Fruit fly (Drosophila melanogaster) whole organism, embryonic: ENCODE results near the gene ZnT77C.

Source experiments
- Abd-B ChIP-seq: fragments of 200-800 bp; sonication (Bioruptor generic); optimal IDR thresholded peaks from 2 replicates; lab custom pipeline; 2018; ENCODE audit warnings: missing biosample characterization, mild to moderate bottlenecking, missing genetic modification characterization, moderate library complexity
- Aef1 ChIP-seq: fragments of 200-800 bp; sonication (Bioruptor generic); IDR thresholded peaks from 3 replicates; pipeline ENCODE4 v1.3.6; 2022; ENCODE audit warnings: missing biosample characterization, missing genetic modification characterization
- Atf3 ChIP-seq: fragments of 200-800 bp; sonication (Bioruptor generic); optimal IDR thresholded peaks from 3 replicates; lab custom pipeline; 2016; ENCODE audit warnings: missing biosample characterization, missing genetic modification characterization
- BEAF-32 ChIP-seq: fragments of 200-800 bp; sonication (Bioruptor generic); optimal IDR thresholded peaks from 3 replicates; lab custom pipeline; 2017; ENCODE audit warnings: missing biosample characterization, missing genetic modification characterization, mild to moderate bottlenecking, moderate library complexity, missing genetic modification reagents
- CG10267 ChIP-seq: fragments of 200-800 bp; sonication (Bioruptor generic); optimal IDR thresholded peaks from 2 replicates; lab custom pipeline; 2018; ENCODE audit warnings: missing biosample characterization, mild to moderate bottlenecking, missing genetic modification characterization, moderate library complexity
- CG10321 ChIP-seq: fragments of 200-800 bp; sonication (Bioruptor generic); IDR thresholded peaks from 2 replicates; pipeline ENCODE4 v1.3.6; 2022; ENCODE audit warnings: missing biosample characterization, missing genetic modification characterization
- CG10431 ChIP-seq: fragments of 200-800 bp; sonication (Bioruptor generic); optimal IDR thresholded peaks from 3 replicates; lab custom pipeline; 2018; ENCODE audit warnings: missing biosample characterization, mild to moderate bottlenecking, missing genetic modification characterization
- CG10543 ChIP-seq: fragments of 200-800 bp; sonication (Bioruptor generic); optimal IDR thresholded peaks from 3 replicates; lab custom pipeline; 2017; ENCODE audit warnings: missing biosample characterization, mild to moderate bottlenecking, missing genetic modification characterization, moderate library complexity
- CG11093 ChIP-seq: fragments of 200-800 bp; sonication (Bioruptor generic); IDR thresholded peaks from 3 replicates; pipeline ENCODE4 v1.3.6; 2022; ENCODE audit warnings: missing biosample characterization, missing genetic modification characterization
- CG12236 ChIP-seq: fragments of 200-800 bp; sonication (Bioruptor generic); optimal IDR thresholded peaks from 2 replicates; lab custom pipeline; 2016; ENCODE audit warnings: missing biosample characterization, missing genetic modification characterization
- CG13296 ChIP-seq: fragments of 200-800 bp; sonication (Bioruptor generic); optimal IDR thresholded peaks from 3 replicates; lab custom pipeline; 2018; ENCODE audit warnings: missing biosample characterization, mild to moderate bottlenecking, missing genetic modification characterization
- CG15269 ChIP-seq: fragments of 200-800 bp; sonication (Bioruptor generic); optimal IDR thresholded peaks from 2 replicates; lab custom pipeline; 2018; ENCODE audit warnings: missing biosample characterization, mild to moderate bottlenecking, missing genetic modification characterization, moderate library complexity
- CG15514 ChIP-seq: fragments of 200-800 bp; sonication (Bioruptor generic); optimal IDR thresholded peaks from 3 replicates; lab custom pipeline; 2017; ENCODE audit warnings: missing biosample characterization, missing genetic modification characterization, mild to moderate bottlenecking, moderate library complexity, missing genetic modification reagents
- CG1647 ChIP-seq: fragments of 200-800 bp; sonication (Bioruptor generic); optimal IDR thresholded peaks from 3 replicates; lab custom pipeline; 2016; ENCODE audit warnings: missing biosample characterization, missing genetic modification characterization
- CG17361 ChIP-seq: fragments of 200-800 bp; sonication (Bioruptor generic); IDR thresholded peaks from 3 replicates; pipeline ENCODE4 v1.3.6; 2022; ENCODE audit warnings: missing biosample characterization, missing genetic modification characterization
- CG17568 ChIP-seq: fragments of 200-800 bp; sonication (Bioruptor generic); optimal IDR thresholded peaks from 2 replicates; lab custom pipeline; 2018; ENCODE audit warnings: missing biosample characterization, mild to moderate bottlenecking, missing genetic modification characterization, moderate library complexity
- CG1792 ChIP-seq: fragments of 200-800 bp; sonication (Bioruptor generic); optimal IDR thresholded peaks from 2 replicates; lab custom pipeline; 2016; ENCODE audit warnings: missing biosample characterization, missing genetic modification characterization
- CG18011 ChIP-seq: fragments of 200-800 bp; sonication (Bioruptor generic); optimal IDR thresholded peaks from 2 replicates; lab custom pipeline; 2017; ENCODE audit warnings: missing biosample characterization, missing genetic modification characterization, mild to moderate bottlenecking, moderate library complexity, missing genotype
- CG2712 ChIP-seq: fragments of 200-800 bp; optimal IDR thresholded peaks from 3 replicates; lab custom pipeline; 2019; ENCODE audit warnings: missing biosample characterization, mild to moderate bottlenecking, missing genetic modification characterization, moderate library complexity
- CG30431 ChIP-seq: fragments of 200-800 bp; sonication (Bioruptor generic); optimal IDR thresholded peaks from 2 replicates; lab custom pipeline; 2017; ENCODE audit warnings: missing biosample characterization, missing genetic modification characterization
- CG33213 ChIP-seq: fragments of 200-800 bp; sonication (Bioruptor generic); optimal IDR thresholded peaks from 3 replicates; lab custom pipeline; 2016; ENCODE audit warnings: missing biosample characterization, missing genetic modification characterization
- CG34376 ChIP-seq: fragments of 200-800 bp; sonication (Bioruptor generic); optimal IDR thresholded peaks from 2 replicates; lab custom pipeline; 2018; ENCODE audit warnings: missing biosample characterization, mild to moderate bottlenecking, missing genetic modification characterization
- CG6791 ChIP-seq: fragments of 200-800 bp; sonication (Bioruptor generic); IDR thresholded peaks from 3 replicates; pipeline ENCODE4 v1.3.6; 2022; ENCODE audit warnings: missing biosample characterization, missing genetic modification characterization; ENCODE audit not compliant: partially characterized antibody
- CG9215 ChIP-seq: fragments of 200-800 bp; sonication (Bioruptor generic); IDR thresholded peaks from 2 replicates; pipeline ENCODE4 v1.3.6; 2022; ENCODE audit warnings: missing biosample characterization, missing genetic modification characterization
- Dek ChIP-seq: fragments of 200-800 bp; sonication (Bioruptor generic); optimal IDR thresholded peaks from 3 replicates; lab custom pipeline; 2019; ENCODE audit warnings: missing biosample characterization, mild to moderate bottlenecking, missing genetic modification characterization, moderate library complexity
- Drgx ChIP-seq: fragments of 200-800 bp; sonication (Bioruptor generic); IDR thresholded peaks from 2 replicates; pipeline ENCODE4 v1.3.6; 2022; ENCODE audit warnings: missing biosample characterization, missing genetic modification characterization
- Elba2 ChIP-seq: fragments of 200-800 bp; sonication (Bioruptor generic); optimal IDR thresholded peaks from 3 replicates; lab custom pipeline; 2016; ENCODE audit warnings: missing biosample characterization, missing genetic modification characterization
- Hmx ChIP-seq: fragments of 200-800 bp; sonication (Bioruptor generic); optimal IDR thresholded peaks from 2 replicates; lab custom pipeline; 2016; ENCODE audit warnings: missing biosample characterization, missing genetic modification characterization
- NFAT ChIP-seq: fragments of 200-800 bp; sonication (Bioruptor generic); IDR thresholded peaks from 2 replicates; pipeline ENCODE4 v1.3.6; 2022; ENCODE audit warnings: missing biosample characterization, missing genetic modification characterization
- Neu2 ChIP-seq: fragments of 200-800 bp; sonication (Bioruptor generic); optimal IDR thresholded peaks from 3 replicates; lab custom pipeline; 2016; ENCODE audit warnings: missing biosample characterization, missing genetic modification characterization, borderline replicate concordance
- Nf-YB ChIP-seq: fragments of 200-800 bp; sonication (Bioruptor generic); optimal IDR thresholded peaks from 3 replicates; lab custom pipeline; 2019; ENCODE audit warnings: missing biosample characterization, mild to moderate bottlenecking, missing genetic modification characterization, moderate library complexity
- Pdp1 ChIP-seq, 2 experiments: fragments of 200-800 bp; sonication (Bioruptor generic); optimal IDR thresholded peaks; 3 replicates each; lab custom pipeline; 2016; ENCODE audit warnings: missing biosample characterization in 2 of 2, missing genetic modification characterization in 2 of 2, mild to moderate bottlenecking in 1 of 2, moderate library complexity in 1 of 2
- Sry-β ChIP-seq: fragments of 200-800 bp; sonication (Bioruptor generic); optimal IDR thresholded peaks from 2 replicates; lab custom pipeline; 2018; ENCODE audit warnings: missing biosample characterization, mild to moderate bottlenecking, missing genetic modification characterization, moderate library complexity
- amos ChIP-seq: fragments of 200-800 bp; sonication (Bioruptor generic); IDR thresholded peaks from 2 replicates; pipeline ENCODE4 v1.3.6; 2022; ENCODE audit warnings: missing biosample characterization, missing genetic modification characterization; ENCODE audit not compliant: partially characterized antibody
- aop ChIP-seq: fragments of 200-800 bp; sonication (Bioruptor generic); IDR thresholded peaks from 2 replicates; pipeline ENCODE4 v1.3.6; 2022; ENCODE audit warnings: missing biosample characterization, missing genetic modification characterization
- ara ChIP-seq: fragments of 200-800 bp; sonication (Bioruptor generic); IDR thresholded peaks from 2 replicates; pipeline ENCODE4 v1.3.6; 2022; ENCODE audit warnings: missing biosample characterization, missing genetic modification characterization
- bowl ChIP-seq: fragments of 200-800 bp; sonication (Bioruptor generic); IDR thresholded peaks from 2 replicates; pipeline ENCODE4 v1.3.6; 2022; ENCODE audit warnings: missing biosample characterization, missing genetic modification characterization
- chm ChIP-seq: fragments of 200-800 bp; sonication (Bioruptor generic); IDR thresholded peaks from 2 replicates; pipeline ENCODE4 v1.3.6; 2022; ENCODE audit warnings: missing biosample characterization, missing genetic modification characterization
- dmrt11E ChIP-seq: fragments of 200-800 bp; sonication (Bioruptor generic); optimal IDR thresholded peaks from 3 replicates; lab custom pipeline; 2018; ENCODE audit warnings: missing biosample characterization, mild to moderate bottlenecking, missing genetic modification characterization, moderate library complexity
- dmrt99B ChIP-seq: fragments of 200-800 bp; sonication (Bioruptor generic); optimal IDR thresholded peaks from 2 replicates; lab custom pipeline; 2018; ENCODE audit warnings: missing biosample characterization, mild to moderate bottlenecking, missing genetic modification characterization, moderate library complexity
- dpn ChIP-seq, 2 experiments: fragments of 200-800 bp; sonication (Bioruptor generic); optimal IDR thresholded peaks; 3 replicates each; lab custom pipeline; 2016; ENCODE audit warnings: missing biosample characterization in 2 of 2, missing genetic modification characterization in 2 of 2
- hbn ChIP-seq: fragments of 200-800 bp; sonication (Bioruptor generic); IDR thresholded peaks from 2 replicates; pipeline ENCODE4 v1.3.6; 2022; ENCODE audit warnings: missing biosample characterization, missing genetic modification characterization; ENCODE audit not compliant: partially characterized antibody
- lilli ChIP-seq: fragments of 200-800 bp; sonication (Bioruptor generic); optimal IDR thresholded peaks from 3 replicates; lab custom pipeline; 2016; ENCODE audit warnings: missing biosample characterization, missing genetic modification characterization
- maf-S ChIP-seq: fragments of 200-800 bp; sonication (Bioruptor generic); optimal IDR thresholded peaks from 2 replicates; lab custom pipeline; 2016; ENCODE audit warnings: missing biosample characterization, missing genetic modification characterization
- oc ChIP-seq: fragments of 200-800 bp; sonication (Bioruptor generic); optimal IDR thresholded peaks from 2 replicates; lab custom pipeline; 2018; ENCODE audit warnings: missing biosample characterization, mild to moderate bottlenecking, missing genetic modification characterization, moderate library complexity
- peb ChIP-seq: fragments of 200-800 bp; sonication (Bioruptor generic); IDR thresholded peaks from 2 replicates; pipeline ENCODE4 v1.3.6; 2022; ENCODE audit warnings: missing biosample characterization, missing genetic modification characterization
- pfk ChIP-seq: fragments of 200-800 bp; sonication (Bioruptor generic); optimal IDR thresholded peaks from 2 replicates; lab custom pipeline; 2018; ENCODE audit warnings: missing biosample characterization, mild to moderate bottlenecking, missing genetic modification characterization, moderate library complexity
- ranshi ChIP-seq: fragments of 200-800 bp; sonication (Bioruptor generic); IDR thresholded peaks from 2 replicates; pipeline ENCODE4 v1.3.6; 2022; ENCODE audit warnings: missing biosample characterization, missing genetic modification characterization
- wek ChIP-seq: fragments of 200-800 bp; sonication (Bioruptor generic); optimal IDR thresholded peaks from 3 replicates; lab custom pipeline; 2018; ENCODE audit warnings: missing biosample characterization, mild to moderate bottlenecking, missing genetic modification characterization, moderate library complexity
- zfh1 ChIP-seq: fragments of 200-800 bp; sonication (Bioruptor generic); IDR thresholded peaks from 3 replicates; pipeline ENCODE4 v1.3.6; 2022; ENCODE audit warnings: missing biosample characterization, missing genetic modification characterization

ZnT77C gene

DNA sequence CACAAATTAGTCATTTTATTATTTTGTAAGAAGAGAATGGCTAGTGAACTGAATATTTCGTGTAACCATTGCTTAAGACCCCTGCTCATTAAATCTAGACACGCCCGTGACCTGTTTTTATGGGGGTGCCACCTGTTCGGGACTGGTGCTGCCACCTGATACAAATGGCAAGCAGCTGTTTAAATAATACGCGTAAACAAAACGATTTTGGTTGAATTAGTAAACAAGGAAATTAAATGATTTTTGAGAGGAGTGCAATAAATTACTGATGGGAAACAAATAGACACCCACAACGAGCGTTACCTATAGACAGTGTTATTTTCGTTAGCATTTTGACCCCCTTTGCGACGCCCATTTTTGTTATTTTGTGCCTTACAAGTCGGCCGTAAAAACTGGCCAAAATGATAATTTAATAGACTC, 19.9 kb downstream of the ZnT77C start (continued):
- TF ChIP-seq CG11093 (GFP tag; lab: Robert Waterston, UW) (peak; percentile 69; the same call in 2 of the 3 replicates), chm (GFP tag; lab: Robert Waterston, UW) (no peak), Aef1 (no peak), zfh1 (GFP tag; lab: Robert Waterston, UW) (no peak), CG1792 (GFP tag; lab: Kevin White, UChicago) (peak; percentile 75), amos (GFP tag; lab: Robert Waterston, UW) (no peak), CG33213 (GFP tag; lab: Kevin White, UChicago) (peak; percentile 82), wek (GFP tag; lab: Kevin White, UChicago) (peak; percentile 69), CG9215 (GFP tag; lab: Robert Waterston, UW) (no peak), NFAT (GFP tag; lab: Robert Waterston, UW) (no peak), dmrt11E (tag; lab: Kevin White, UChicago) (peak; percentile 52), BEAF-32 (peak; percentile 31), ara (GFP tag; lab: Robert Waterston, UW) (no peak), CG17568 (peak; percentile 70), CG1647 (GFP tag; lab: Kevin White, UChicago) (peak; percentile 85), Dek (tag; lab: Kevin White, UChicago) (peak; percentile 87), CG17361 (GFP tag; lab: Robert Waterston, UW) (no peak), lilli (GFP tag; lab: Kevin White, UChicago) (peak; percentile 94), CG6791 (no peak), pfk (peak; percentile 60), bowl (GFP tag; lab: Robert Waterston, UW) (no peak), CG10267 (tag; lab: Kevin White, UChicago) (peak; percentile 82), Nf-YB (GFP tag; lab: Kevin White, UChicago) (peak; percentile 63), Hmx (GFP tag; lab: Kevin White, UChicago) (peak; percentile 34), CG15514 (peak; percentile 89), CG30431 (GFP tag; lab: Kevin White, UChicago) (peak; percentile 71), aop (GFP tag; lab: Robert Waterston, UW) (no peak), peb (no peak), CG13296 (GFP tag; lab: Kevin White, UChicago) (peak; percentile 88), Abd-B (GFP tag; lab: Kevin White, UChicago) (peak; percentile 84), CG12236 (GFP tag; lab: Kevin White, UChicago) (peak; percentile 68), hbn (GFP tag; lab: Robert Waterston, UW) (no peak), Drgx (GFP tag; lab: Robert Waterston, UW) (no peak), Pdp1 (GFP tag; optimal IDR thresholded peaks at IDR 0.05; lab: Kevin White, UChicago) (peak in 1 of 2 experiments; percentile 88), Neu2 (GFP tag; lab: Kevin White, UChicago) (no peak), CG10431 (GFP tag; lab: Kevin White, UChicago) (peak; percentile 33), CG10543 (GFP tag; lab: Kevin White, UChicago) (peak; percentile 94), Elba2 (peak; percentile 36), CG2712 (tag; lab: Kevin White, UChicago) (peak; percentile 85), CG18011 (GFP tag; lab: Kevin White, UChicago) (peak; percentile 76), ranshi (GFP tag; lab: Robert Waterston, UW) (no peak), maf-S (GFP tag; lab: Kevin White, UChicago) (peak; percentile 78), CG15269 (tag; lab: Kevin White, UChicago) (peak; percentile 89), CG34376 (peak; percentile 84), Atf3 (GFP tag; lab: Kevin White, UChicago) (peak; percentile 86), Sry-β (GFP tag; lab: Kevin White, UChicago) (no peak), oc (tag; lab: Kevin White, UChicago) (peak; percentile 75), CG10321 (GFP tag; lab: Robert Waterston, UW) (no peak), dmrt99B (tag; lab: Kevin White, UChicago) (peak; percentile 84), dpn (GFP tag; optimal IDR thresholded peaks at IDR 0.05; lab: Kevin White, UChicago) (peak; percentile 89 to 94)
